Fruit fly (Drosophila melanogaster) whole organism, embryonic: Measurements from ENCODE around the gene CG9328.
A peak's percentile ranks its signal among the peaks of the same experiment; 100 is the strongest.

Experiments
- CG12155 ChIP-seq: fragments of 200-800 bp; sonication (Bioruptor generic); optimal IDR thresholded peaks from 3 replicates; lab custom pipeline; 2016; ENCODE audit warnings: missing biosample characterization, missing genetic modification characterization
- CG12391 ChIP-seq: fragments of 200-800 bp; sonication (Bioruptor generic); optimal IDR thresholded peaks from 3 replicates; lab custom pipeline; 2018; ENCODE audit warnings: missing biosample characterization, mild to moderate bottlenecking, missing genetic modification characterization, moderate library complexity
- CG13287 ChIP-seq: fragments of 200-800 bp; sonication (Bioruptor generic); IDR thresholded peaks from 2 replicates; pipeline ENCODE4 v1.3.6; 2022; ENCODE audit warnings: missing biosample characterization, missing genetic modification characterization; ENCODE audit not compliant: partially characterized antibody
- CG13424 ChIP-seq: fragments of 200-800 bp; sonication (Bioruptor generic); optimal IDR thresholded peaks from 2 replicates; lab custom pipeline; 2019; ENCODE audit warnings: missing biosample characterization, mild to moderate bottlenecking, missing genetic modification characterization, moderate library complexity
- CG15696 ChIP-seq: fragments of 200-800 bp; sonication (Bioruptor generic); optimal IDR thresholded peaks from 2 replicates; lab custom pipeline; 2019; ENCODE audit warnings: missing biosample characterization, mild to moderate bottlenecking, missing genetic modification characterization, moderate library complexity
- CG18476 ChIP-seq: fragments of 200-800 bp; sonication (Bioruptor generic); optimal IDR thresholded peaks from 2 replicates; lab custom pipeline; 2016; ENCODE audit warnings: missing biosample characterization, mild to moderate bottlenecking, missing genetic modification characterization
- CG2199 ChIP-seq: fragments of 200-800 bp; sonication (Bioruptor generic); IDR thresholded peaks from 3 replicates; pipeline ENCODE4 v1.3.6; 2022; ENCODE audit warnings: missing biosample characterization, missing genetic modification characterization
- CG2202 ChIP-seq: fragments of 200-800 bp; sonication (Bioruptor generic); optimal IDR thresholded peaks from 2 replicates; lab custom pipeline; 2018; ENCODE audit warnings: missing biosample characterization, mild to moderate bottlenecking, missing genetic modification characterization
- CG34376 ChIP-seq: fragments of 200-800 bp; sonication (Bioruptor generic); optimal IDR thresholded peaks from 2 replicates; lab custom pipeline; 2018; ENCODE audit warnings: missing biosample characterization, mild to moderate bottlenecking, missing genetic modification characterization
- CG3726 ChIP-seq: fragments of 200-800 bp; sonication (Bioruptor generic); IDR thresholded peaks from 3 replicates; pipeline ENCODE4, ENCODE4 v1.3.6; 2022; ENCODE audit warnings: missing biosample characterization, missing genetic modification characterization
- CG4360 ChIP-seq: fragments of 200-800 bp; sonication (Bioruptor generic); IDR thresholded peaks from 2 replicates; pipeline ENCODE4 v1.3.6; 2022; ENCODE audit warnings: missing biosample characterization, missing genetic modification characterization
- CG4617 ChIP-seq: fragments of 200-800 bp; sonication (Bioruptor generic); optimal IDR thresholded peaks from 3 replicates; lab custom pipeline; 2016; ENCODE audit warnings: missing biosample characterization, missing genetic modification characterization, borderline replicate concordance
- CG9876 ChIP-seq: fragments of 200-800 bp; sonication (Bioruptor generic); optimal IDR thresholded peaks from 2 replicates; lab custom pipeline; 2016; ENCODE audit warnings: missing biosample characterization, missing genetic modification characterization
- CTCF ChIP-seq: fragments of 200-800 bp; sonication (Bioruptor generic); optimal IDR thresholded peaks from 2 replicates; lab custom pipeline; 2017; ENCODE audit warnings: missing biosample characterization, mild to moderate bottlenecking, missing genetic modification characterization, moderate library complexity
- CkIIα-i1 ChIP-seq: fragments of 200-800 bp; sonication (Bioruptor generic); IDR thresholded peaks from 2 replicates; pipeline ENCODE4 v1.3.6; 2022; ENCODE audit warnings: missing biosample characterization, missing genetic modification characterization
- CrebB ChIP-seq: fragments of 200-800 bp; sonication (Bioruptor generic); optimal IDR thresholded peaks from 3 replicates; lab custom pipeline; 2018; ENCODE audit warnings: missing biosample characterization, mild to moderate bottlenecking, missing genetic modification characterization
- Dad ChIP-seq: fragments of 200-800 bp; sonication (Bioruptor generic); optimal IDR thresholded peaks from 3 replicates; lab custom pipeline; 2016; ENCODE audit warnings: missing biosample characterization, missing genetic modification characterization
- Dfd ChIP-seq, 2 experiments: fragments of >200 bp; optimal IDR thresholded peaks; 2 replicates each; lab custom pipeline; 2017; ENCODE audit warnings: missing biosample characterization in 2 of 2, missing genetic modification characterization in 2 of 2
- Fer2 ChIP-seq: fragments of 200-800 bp; sonication (Bioruptor generic); optimal IDR thresholded peaks from 2 replicates; lab custom pipeline; 2018; ENCODE audit warnings: missing biosample characterization, mild to moderate bottlenecking, missing genetic modification characterization, moderate library complexity
- GATAe ChIP-seq: fragments of 200-800 bp; sonication (Bioruptor generic); conservative IDR thresholded peaks from 2 replicates; pipeline ENCODE4 v1.3.6; 2022; ENCODE audit warnings: missing biosample characterization, missing genetic modification characterization
- H2.0 ChIP-seq: fragments of 200-800 bp; sonication (Bioruptor generic); IDR thresholded peaks from 2 replicates; pipeline ENCODE4 v1.3.6; 2022; ENCODE audit warnings: missing biosample characterization, missing genetic modification characterization
- Hr51 ChIP-seq, 2 experiments: fragments of 200-800 bp; sonication (Bioruptor generic); optimal IDR thresholded peaks; 2 replicates in 1 of 2; 3 replicates in 1 of 2; lab custom pipeline; 2016 to 2018; ENCODE audit warnings: missing biosample characterization in 2 of 2, missing genetic modification characterization in 2 of 2, mild to moderate bottlenecking in 1 of 2, moderate library complexity in 1 of 2
- Mes4 ChIP-seq: fragments of 200-800 bp; sonication (Bioruptor generic); optimal IDR thresholded peaks from 2 replicates; lab custom pipeline; 2016; ENCODE audit warnings: missing biosample characterization, missing genetic modification characterization
- NC2α ChIP-seq: fragments of 200-800 bp; sonication (Bioruptor generic); optimal IDR thresholded peaks from 2 replicates; lab custom pipeline; 2016; ENCODE audit warnings: missing biosample characterization, missing genetic modification characterization
- Nf-YC ChIP-seq: fragments of 200-800 bp; optimal IDR thresholded peaks from 3 replicates; lab custom pipeline; 2019; ENCODE audit warnings: missing biosample characterization, mild to moderate bottlenecking, missing genetic modification characterization, moderate library complexity
- ab ChIP-seq: fragments of 200-800 bp; sonication (Bioruptor generic); optimal IDR thresholded peaks from 2 replicates; lab custom pipeline; 2016; ENCODE audit warnings: missing biosample characterization, missing genetic modification characterization
- abd-A ChIP-seq: fragments of 200-800 bp; sonication (Bioruptor generic); optimal IDR thresholded peaks from 3 replicates; lab custom pipeline; 2019; ENCODE audit warnings: missing biosample characterization, mild to moderate bottlenecking, missing genetic modification characterization, moderate library complexity
- crc ChIP-seq: fragments of 200-800 bp; sonication (Bioruptor generic); optimal IDR thresholded peaks from 2 replicates; lab custom pipeline; 2016; ENCODE audit warnings: missing biosample characterization, missing genetic modification characterization
- crol ChIP-seq: fragments of 200-800 bp; sonication (Bioruptor generic); IDR thresholded peaks from 2 replicates; pipeline ENCODE4 v1.3.6; 2022; ENCODE audit warnings: missing biosample characterization, missing genetic modification characterization
- esg ChIP-seq: fragments of 200-800 bp; sonication (Bioruptor generic); conservative IDR thresholded peaks from 2 replicates; pipeline ENCODE4 v1.3.6; 2022; ENCODE audit warnings: missing biosample characterization, missing genetic modification characterization
- exex ChIP-seq: fragments of 200-800 bp; sonication (Bioruptor generic); optimal IDR thresholded peaks from 4 replicates; lab custom pipeline; 2018; ENCODE audit warnings: missing biosample characterization, mild to moderate bottlenecking, missing genetic modification characterization, moderate library complexity
- fd3F ChIP-seq: fragments of 200-800 bp; sonication (Bioruptor generic); optimal IDR thresholded peaks from 2 replicates; lab custom pipeline; 2018; ENCODE audit warnings: missing biosample characterization, mild to moderate bottlenecking, missing genetic modification characterization, moderate library complexity
- grn ChIP-seq: fragments of 200-800 bp; sonication (Bioruptor generic); optimal IDR thresholded peaks from 3 replicates; lab custom pipeline; 2017; ENCODE audit warnings: missing biosample characterization, missing genetic modification characterization
- ham ChIP-seq: fragments of 200-800 bp; sonication (Bioruptor generic); IDR thresholded peaks from 2 replicates; pipeline ENCODE4 v1.3.6; 2022; ENCODE audit warnings: missing biosample characterization, missing genetic modification characterization
- kay ChIP-seq: fragments of 200-800 bp; sonication (Bioruptor generic); optimal IDR thresholded peaks from 2 replicates; lab custom pipeline; 2016; ENCODE audit warnings: missing biosample characterization, missing genetic modification characterization
- knrl ChIP-seq: fragments of 200-800 bp; sonication (Bioruptor generic); IDR thresholded peaks from 3 replicates; pipeline ENCODE4 v1.3.6; 2022; ENCODE audit warnings: missing biosample characterization, missing genetic modification characterization; ENCODE audit not compliant: partially characterized antibody
- lab ChIP-seq: fragments of 200-800 bp; sonication (Bioruptor generic); optimal IDR thresholded peaks from 3 replicates; lab custom pipeline; 2017; ENCODE audit warnings: missing biosample characterization, missing genetic modification characterization, mild to moderate bottlenecking, moderate library complexity, missing genetic modification reagents
- lov ChIP-seq, 2 experiments: fragments of 200-800 bp in 1 of 2; fragments of >200 bp in 1 of 2; sonication (Bioruptor generic) in 1 of 2; IDR thresholded peaks in 1 of 2; optimal IDR thresholded peaks in 1 of 2; 2 replicates in 1 of 2; 3 replicates in 1 of 2; pipeline versions ENCODE4 v1.3.6 to Lab custom; 2017 to 2022; ENCODE audit warnings: missing biosample characterization in 1 of 2, missing genetic modification characterization in 1 of 2
- luna ChIP-seq: fragments of 200-800 bp; sonication (Bioruptor generic); optimal IDR thresholded peaks from 2 replicates; lab custom pipeline; 2016; ENCODE audit warnings: missing biosample characterization, missing genetic modification characterization
- mirr ChIP-seq: fragments of 200-800 bp; sonication (Bioruptor generic); optimal IDR thresholded peaks from 3 replicates; lab custom pipeline; 2018; ENCODE audit warnings: missing biosample characterization, mild to moderate bottlenecking, missing genetic modification characterization
- salm ChIP-seq: fragments of 200-800 bp; sonication (Bioruptor generic); optimal IDR thresholded peaks from 2 replicates; lab custom pipeline; 2018; ENCODE audit warnings: missing biosample characterization, mild to moderate bottlenecking, missing genetic modification characterization
- sd ChIP-seq: fragments of 200-800 bp; sonication (Bioruptor generic); optimal IDR thresholded peaks from 3 replicates; lab custom pipeline; 2018; ENCODE audit warnings: missing biosample characterization, mild to moderate bottlenecking, missing genetic modification characterization, moderate library complexity
- sens-2 ChIP-seq: fragments of 200-800 bp; sonication (Bioruptor generic); IDR thresholded peaks from 2 replicates; pipeline ENCODE4 v1.3.6; 2022; ENCODE audit warnings: missing biosample characterization, missing genetic modification characterization
- sima ChIP-seq: fragments of 200-800 bp; sonication (Bioruptor generic); optimal IDR thresholded peaks from 2 replicates; lab custom pipeline; 2016; ENCODE audit warnings: missing biosample characterization, missing genetic modification characterization
- slou ChIP-seq: fragments of 200-800 bp; sonication (Bioruptor generic); optimal IDR thresholded peaks from 3 replicates; lab custom pipeline; 2016; ENCODE audit warnings: missing biosample characterization, missing genetic modification characterization
- stwl ChIP-seq: fragments of 200-800 bp; sonication (Bioruptor generic); optimal IDR thresholded peaks from 3 replicates; lab custom pipeline; 2018; ENCODE audit warnings: missing biosample characterization, mild to moderate bottlenecking, missing genetic modification characterization, moderate library complexity
- sug ChIP-seq: fragments of 200-800 bp; optimal IDR thresholded peaks from 2 replicates; lab custom pipeline; 2019; ENCODE audit warnings: missing biosample characterization, mild to moderate bottlenecking, missing genetic modification characterization, moderate library complexity
- trem ChIP-seq: fragments of 200-800 bp; optimal IDR thresholded peaks from 3 replicates; lab custom pipeline; 2019; ENCODE audit warnings: missing biosample characterization, mild to moderate bottlenecking, missing genetic modification characterization, moderate library complexity
- zfh1 ChIP-seq: fragments of 200-800 bp; sonication (Bioruptor generic); IDR thresholded peaks from 3 replicates; pipeline ENCODE4 v1.3.6; 2022; ENCODE audit warnings: missing biosample characterization, missing genetic modification characterization

Gene CG9328

DNA sequence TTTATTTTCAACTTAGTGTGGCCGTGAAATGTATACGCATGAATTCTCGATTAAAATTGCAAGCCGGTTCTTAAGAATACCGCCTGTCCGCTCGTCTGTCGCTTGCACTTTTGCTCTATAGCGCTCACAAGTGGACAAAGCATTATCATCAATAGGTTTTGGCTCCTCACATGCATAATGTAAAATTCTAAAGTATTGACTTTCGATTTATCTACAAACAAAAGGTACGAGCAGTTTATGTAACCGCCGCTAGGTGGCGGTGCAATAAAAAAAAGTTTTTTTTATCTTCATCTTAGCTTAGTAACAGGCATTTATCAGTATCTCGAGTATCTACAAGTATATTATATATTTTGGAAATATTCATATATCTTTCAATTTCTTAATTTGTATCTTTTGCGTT lies 28.7 kb downstream of the CG9328 start:
- peak; percentile 29; the same call in 1 of the 3 replicates for TF ChIP-seq knrl (GFP tag; lab: Robert Waterston, UW)
- no peak for TF ChIP-seq CG15696 (tag; lab: Kevin White, UChicago)
- TF ChIP-seq ab (GFP tag; lab: Kevin White, UChicago), result no peak
- TF ChIP-seq CG2199, result peak; percentile 85
- no peak for TF ChIP-seq zfh1
- no peak for TF ChIP-seq Dfd (GFP tag; optimal IDR thresholded peaks at IDR 0.05; lab: Kevin White, UChicago)
- TF ChIP-seq CG13287 (GFP tag; lab: Robert Waterston, UW), result no peak
- peak; percentile 91 for TF ChIP-seq CTCF (GFP tag; lab: Kevin White, UChicago)
- no peak for TF ChIP-seq crol (GFP tag; lab: Robert Waterston, UW)
- peak; percentile 30 for TF ChIP-seq stwl

DNA sequence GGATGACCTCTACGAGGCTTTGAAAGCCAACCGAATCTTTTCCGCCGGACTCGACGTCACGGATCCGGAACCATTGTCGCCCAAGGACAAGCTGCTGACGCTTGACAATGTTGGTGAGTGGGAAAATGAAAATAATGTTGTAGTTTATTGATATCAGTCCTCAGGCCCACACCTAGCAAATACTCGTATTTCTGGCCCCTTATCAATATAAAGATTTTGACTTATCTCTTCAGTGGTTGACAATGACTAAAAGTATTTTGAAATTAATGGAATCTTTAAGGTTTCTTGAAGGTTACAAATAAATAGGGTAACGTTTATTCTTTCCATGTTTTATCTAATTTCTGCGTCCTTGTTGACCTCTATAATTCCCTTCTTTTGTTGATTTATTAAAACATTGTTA lies 29.5 kb downstream of the CG9328 start:
- TF ChIP-seq CrebB (tag; lab: Kevin White, UChicago) (no peak), Fer2 (tag; lab: Kevin White, UChicago) (no peak), exex (tag; lab: Kevin White, UChicago) (peak; percentile 68), sug (tag; lab: Kevin White, UChicago) (peak; percentile 68), CG34376 (GFP tag; lab: Kevin White, UChicago) (peak; percentile 63), slou (GFP tag; lab: Kevin White, UChicago) (no peak), CG9876 (no peak), abd-A (tag; lab: Kevin White, UChicago) (no peak), mirr (peak; percentile 50), Dad (GFP tag; lab: Kevin White, UChicago) (no peak), CG18476 (GFP tag; lab: Kevin White, UChicago) (no peak), salm (tag; lab: Kevin White, UChicago) (no peak), trem (no peak), CG13424 (no peak)

DNA sequence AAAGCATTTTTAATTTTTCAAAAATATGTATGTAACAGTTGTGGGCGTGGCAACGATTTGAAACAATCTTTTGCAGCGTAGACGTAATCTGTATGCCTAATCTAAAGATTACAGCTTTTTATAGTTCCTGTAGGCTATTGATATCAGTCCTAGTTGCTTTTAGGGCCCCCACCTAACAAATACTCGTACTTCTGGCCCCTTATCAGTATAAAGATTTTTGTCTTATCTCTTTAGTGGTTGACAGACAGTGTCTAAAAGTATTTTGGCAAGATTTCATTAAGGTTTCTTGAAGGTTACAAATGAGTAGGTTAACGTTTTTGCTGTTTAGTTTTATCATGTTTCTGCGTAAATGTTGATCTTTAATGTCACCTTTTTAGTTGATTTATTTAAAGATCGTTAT lies 31.2 kb downstream of the CG9328 start:
- TF ChIP-seq CG2202 (tag; lab: Kevin White, UChicago), result no peak
- no peak for TF ChIP-seq fd3F (GFP tag; lab: Kevin White, UChicago)
- no peak for TF ChIP-seq CG12391 (tag; lab: Kevin White, UChicago)
- TF ChIP-seq sens-2 (GFP tag; lab: Robert Waterston, UW), result no peak
- TF ChIP-seq Hr51 (GFP tag; optimal IDR thresholded peaks at IDR 0.05; lab: Kevin White, UChicago), result no peak
- TF ChIP-seq GATAe, result peak; percentile 42; the same call in 1 of the 2 replicates
- no peak for TF ChIP-seq CG12155 (GFP tag; lab: Kevin White, UChicago)
- TF ChIP-seq CG4360, result no peak
- peak; percentile 81 for TF ChIP-seq exex (tag; lab: Kevin White, UChicago)
- peak; percentile 33 for TF ChIP-seq sd (tag; lab: Kevin White, UChicago)
- TF ChIP-seq sug (tag; lab: Kevin White, UChicago), result peak; percentile 97
- no peak for TF ChIP-seq kay
- TF ChIP-seq lov (optimal IDR thresholded peaks at IDR 0.05; lab: Kevin White, UChicago), result no peak
- TF ChIP-seq lov (GFP tag; IDR thresholded peaks at IDR 0.05; lab: Robert Waterston, UW), result no peak
- no peak for TF ChIP-seq lab (GFP tag; lab: Kevin White, UChicago)
- no peak for TF ChIP-seq H2.0
- peak; percentile 71 for TF ChIP-seq grn (GFP tag; lab: Kevin White, UChicago)
- TF ChIP-seq CG3726, result no peak
- peak; percentile 61 for TF ChIP-seq mirr
- TF ChIP-seq CkIIα-i1, result no peak
- TF ChIP-seq esg (GFP tag; lab: Robert Waterston, UW), result no peak
- TF ChIP-seq ham (GFP tag; lab: Robert Waterston, UW), result no peak
- no peak for TF ChIP-seq Mes4 (GFP tag; lab: Kevin White, UChicago)
- no peak for TF ChIP-seq luna
- TF ChIP-seq NC2α (GFP tag; lab: Kevin White, UChicago), result no peak
- TF ChIP-seq CG34376 (GFP tag; lab: Kevin White, UChicago), result peak; percentile 66
- no peak for TF ChIP-seq crc (GFP tag; lab: Kevin White, UChicago)
- TF ChIP-seq Nf-YC (tag; lab: Kevin White, UChicago), result no peak
- TF ChIP-seq sima (GFP tag; lab: Kevin White, UChicago), result no peak
- no peak for TF ChIP-seq CG4617 (GFP tag; lab: Kevin White, UChicago)
